Worm (Caenorhabditis elegans) whole organism, late embryonic: ENCODE measurements around the gene fbxa-56.

Experiments
- C08G9.2 ChIP-seq: sonication (generic microtip); optimal IDR thresholded peaks from 2 replicates; lab custom pipeline; 2016; ENCODE audit warnings: mild to moderate bottlenecking, missing genetic modification characterization, moderate library complexity, missing compliant biosample characterization
- C38D4.7 ChIP-seq: fragments of 200-800 bp; sonication (Bioruptor generic); optimal IDR thresholded peaks from 2 replicates; lab custom pipeline; 2018; ENCODE audit warnings: mild to moderate bottlenecking, missing genetic modification characterization, moderate library complexity, missing compliant biosample characterization
- F13H6.1 ChIP-seq: sonication (generic microtip); optimal IDR thresholded peaks from 2 replicates; lab custom pipeline; 2016; ENCODE audit warnings: missing genetic modification characterization, missing compliant biosample characterization
- K02D7.2 ChIP-seq: sonication (generic microtip); optimal IDR thresholded peaks from 2 replicates; lab custom pipeline; 2017; ENCODE audit warnings: mild to moderate bottlenecking, missing genetic modification characterization, missing compliant biosample characterization
- T23F11.4 ChIP-seq: fragments of 200-800 bp; sonication (Bioruptor generic); optimal IDR thresholded peaks from 2 replicates; lab custom pipeline; 2018; ENCODE audit warnings: mild to moderate bottlenecking, missing genetic modification characterization, missing compliant biosample characterization
- ahr-1 ChIP-seq: sonication (generic microtip); optimal IDR thresholded peaks from 2 replicates; lab custom pipeline; 2016; ENCODE audit warnings: missing genetic modification characterization, missing compliant biosample characterization
- ama-1 ChIP-seq: fragments of 150-350 bp; optimal IDR thresholded peaks from 2 replicates; lab custom pipeline; 2014
- ceh-14 ChIP-seq: sonication (generic microtip); optimal IDR thresholded peaks from 2 replicates; lab custom pipeline; 2016; ENCODE audit warnings: missing genotype, missing genetic modification characterization, missing compliant biosample characterization
- ceh-18 ChIP-seq: sonication (generic microtip); optimal IDR thresholded peaks from 2 replicates; lab custom pipeline; 2016; ENCODE audit warnings: missing genetic modification characterization, missing compliant biosample characterization
- ceh-19 ChIP-seq: fragments of 200-800 bp; sonication (Bioruptor generic); optimal IDR thresholded peaks from 2 replicates; lab custom pipeline; 2018; ENCODE audit warnings: mild to moderate bottlenecking, missing genetic modification characterization, missing compliant biosample characterization
- ceh-2 ChIP-seq: sonication (generic microtip); optimal IDR thresholded peaks from 2 replicates; lab custom pipeline; 2016; ENCODE audit warnings: missing genotype, missing genetic modification characterization, missing compliant biosample characterization
- ceh-22 ChIP-seq: sonication (generic microtip); optimal IDR thresholded peaks from 2 replicates; lab custom pipeline; 2017; ENCODE audit warnings: missing biosample characterization, missing genetic modification characterization
- ceh-24 ChIP-seq: sonication (generic microtip); optimal IDR thresholded peaks from 2 replicates; lab custom pipeline; 2016; ENCODE audit warnings: mild to moderate bottlenecking, missing genetic modification characterization, missing compliant biosample characterization
- ceh-30 ChIP-seq: fragments of 150-350 bp; optimal IDR thresholded peaks from 2 replicates; lab custom pipeline; 2014; ENCODE audit warnings: missing biosample characterization, missing genetic modification characterization
- ceh-31 ChIP-seq: sonication (generic microtip); optimal IDR thresholded peaks from 2 replicates; lab custom pipeline; 2016; ENCODE audit warnings: missing genetic modification characterization, missing compliant biosample characterization
- ceh-34 ChIP-seq: sonication (generic microtip); optimal IDR thresholded peaks from 2 replicates; lab custom pipeline; 2016; ENCODE audit warnings: mild to moderate bottlenecking, missing genetic modification characterization, missing compliant biosample characterization
- ceh-45 ChIP-seq: fragments of 200-800 bp; sonication (Bioruptor generic); IDR thresholded peaks from 2 replicates; pipeline ENCODE4 v1.3.6; 2022; ENCODE audit warnings: missing genetic modification reagents, missing genetic modification characterization, missing compliant biosample characterization
- dmd-4 ChIP-seq: sonication (generic microtip); optimal IDR thresholded peaks from 2 replicates; lab custom pipeline; 2016; ENCODE audit warnings: borderline replicate concordance, missing genetic modification characterization, missing compliant biosample characterization
- dve-1 ChIP-seq: sonication (generic microtip); optimal IDR thresholded peaks from 2 replicates; lab custom pipeline; 2017; ENCODE audit warnings: antibody characterized with exemption, mild to moderate bottlenecking, missing genetic modification characterization, missing compliant biosample characterization
- elt-2 ChIP-seq: sonication (generic microtip); optimal IDR thresholded peaks from 2 replicates; lab custom pipeline; 2016; ENCODE audit warnings: missing genetic modification reagents, missing genetic modification characterization, missing compliant biosample characterization
- ets-4 ChIP-seq: sonication (generic microtip); optimal IDR thresholded peaks from 2 replicates; lab custom pipeline; 2016; ENCODE audit warnings: missing genetic modification characterization, missing compliant biosample characterization
- eyg-1 ChIP-seq: sonication (generic microtip); optimal IDR thresholded peaks from 2 replicates; lab custom pipeline; 2016; ENCODE audit warnings: missing genotype, missing genetic modification characterization, missing compliant biosample characterization
- fkh-10 ChIP-seq: fragments of 150-350 bp; optimal IDR thresholded peaks from 2 replicates; lab custom pipeline; 2014; ENCODE audit warnings: missing biosample characterization, missing genetic modification reagents, missing genetic modification characterization
- fkh-6 ChIP-seq: sonication (generic microtip); optimal IDR thresholded peaks from 2 replicates; lab custom pipeline; 2016; ENCODE audit warnings: missing genetic modification characterization, missing compliant biosample characterization
- gmeb-2 ChIP-seq: sonication (generic microtip); optimal IDR thresholded peaks from 2 replicates; lab custom pipeline; 2016; ENCODE audit warnings: missing genetic modification characterization, inconsistent platforms, missing compliant biosample characterization
- hlh-13 ChIP-seq: fragments of 200-800 bp; sonication (Bioruptor generic); optimal IDR thresholded peaks from 2 replicates; lab custom pipeline; 2018; ENCODE audit warnings: mild to moderate bottlenecking, missing genetic modification characterization, missing compliant biosample characterization
- hlh-30 ChIP-seq: sonication (generic microtip); optimal IDR thresholded peaks from 2 replicates; lab custom pipeline; 2017; ENCODE audit warnings: antibody characterized with exemption, missing genetic modification characterization, missing compliant biosample characterization; ENCODE audit not compliant: insufficient read depth
- hlh-6 ChIP-seq: sonication (generic microtip); optimal IDR thresholded peaks from 2 replicates; lab custom pipeline; 2016; ENCODE audit warnings: missing genotype, missing genetic modification characterization, missing compliant biosample characterization
- hlh-8 ChIP-seq: sonication (generic microtip); optimal IDR thresholded peaks from 2 replicates; lab custom pipeline; 2016; ENCODE audit warnings: missing genotype, missing genetic modification characterization, missing compliant biosample characterization
- lim-6 ChIP-seq: sonication (generic microtip); optimal IDR thresholded peaks from 2 replicates; lab custom pipeline; 2016; ENCODE audit warnings: missing genetic modification characterization, missing compliant biosample characterization
- madf-2 ChIP-seq: sonication (generic microtip); optimal IDR thresholded peaks from 2 replicates; lab custom pipeline; 2017; ENCODE audit warnings: missing genetic modification characterization, missing compliant biosample characterization
- mec-3 ChIP-seq: sonication (generic microtip); optimal IDR thresholded peaks from 2 replicates; lab custom pipeline; 2016; ENCODE audit warnings: borderline replicate concordance, missing genetic modification characterization, missing compliant biosample characterization
- nhr-11 ChIP-seq: fragments of 150-350 bp; optimal IDR thresholded peaks from 2 replicates; lab custom pipeline; 2014; ENCODE audit warnings: missing biosample characterization, missing genetic modification characterization
- nhr-232 ChIP-seq: sonication (generic microtip); optimal IDR thresholded peaks from 2 replicates; lab custom pipeline; 2016; ENCODE audit warnings: missing genetic modification characterization, missing compliant biosample characterization
- pag-3 ChIP-seq: sonication (generic microtip); optimal IDR thresholded peaks from 2 replicates; lab custom pipeline; 2016; ENCODE audit warnings: missing compliant biosample characterization, missing genetic modification characterization, borderline replicate concordance
- pax-1 ChIP-seq: fragments of 150-350 bp; optimal IDR thresholded peaks from 2 replicates; lab custom pipeline; 2014; ENCODE audit warnings: missing biosample characterization, missing genetic modification characterization
- pha-2 ChIP-seq: sonication (generic microtip); optimal IDR thresholded peaks from 2 replicates; lab custom pipeline; 2017; ENCODE audit warnings: mild to moderate bottlenecking, missing genetic modification characterization, missing compliant biosample characterization
- rnt-1 ChIP-seq: sonication (generic microtip); optimal IDR thresholded peaks from 2 replicates; lab custom pipeline; 2016; ENCODE audit warnings: missing genetic modification characterization, missing compliant biosample characterization
- sox-2 ChIP-seq: fragments of 200-800 bp; sonication (Bioruptor generic); IDR thresholded peaks from 2 replicates; pipeline ENCODE4 v1.3.6; 2022; ENCODE audit warnings: missing genetic modification reagents, missing genetic modification characterization, missing compliant biosample characterization
- sox-4 ChIP-seq: sonication (generic microtip); optimal IDR thresholded peaks from 2 replicates; lab custom pipeline; 2017; ENCODE audit warnings: mild to moderate bottlenecking, missing genetic modification characterization, inconsistent platforms, missing compliant biosample characterization
- syd-9 ChIP-seq: sonication (generic microtip); optimal IDR thresholded peaks from 2 replicates; lab custom pipeline; 2016; ENCODE audit warnings: mild to moderate bottlenecking, missing genetic modification characterization, moderate library complexity, missing compliant biosample characterization
- tbx-2 ChIP-seq: sonication (generic microtip); optimal IDR thresholded peaks from 2 replicates; lab custom pipeline; 2016; ENCODE audit warnings: missing genetic modification characterization, missing compliant biosample characterization
- unc-55 ChIP-seq: sonication (generic microtip); optimal IDR thresholded peaks from 2 replicates; lab custom pipeline; 2017; ENCODE audit warnings: missing biosample characterization, missing genetic modification reagents, missing genetic modification characterization
- unc-86 ChIP-seq: sonication (generic microtip); optimal IDR thresholded peaks from 2 replicates; lab custom pipeline; 2016; ENCODE audit warnings: missing genetic modification characterization, missing compliant biosample characterization
- ztf-16 ChIP-seq: sonication (generic microtip); optimal IDR thresholded peaks from 2 replicates; lab custom pipeline; 2017; ENCODE audit warnings: missing genetic modification characterization, missing compliant biosample characterization

fbxa-56 gene

DNA sequence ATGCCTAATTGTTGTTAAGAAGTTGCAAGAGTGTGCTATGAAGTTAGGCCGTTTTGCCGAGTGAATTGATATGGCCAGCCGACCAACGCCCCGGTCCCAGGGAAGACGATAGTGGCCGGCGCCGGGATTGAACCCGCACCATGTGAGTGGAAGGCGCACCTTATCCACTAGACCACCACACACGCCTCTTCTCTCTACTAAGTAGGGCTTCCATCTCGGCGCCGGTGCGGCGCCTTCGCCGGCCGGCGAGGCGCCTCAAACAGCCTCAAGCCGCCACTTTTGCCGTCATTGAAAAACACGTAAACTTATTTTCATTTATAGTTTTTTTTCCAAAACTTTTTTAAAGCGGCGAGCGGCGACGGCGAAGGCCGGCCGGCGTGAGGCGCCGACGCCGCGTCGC, 41.0 kb upstream of the fbxa-56 start:
- TF ChIP-seq ztf-16 (no peak), lim-6 (tag; lab: Kevin White, UChicago) (no peak), pax-1 (tag; lab: Kevin White, UChicago) (no peak), ama-1 (no peak), F13H6.1 (tag; lab: Kevin White, UChicago) (no peak), T23F11.4 (no peak), syd-9 (tag; lab: Kevin White, UChicago) (no peak), ceh-19 (GFP tag; lab: Kevin White, UChicago) (no peak), madf-2 (tag; lab: Kevin White, UChicago) (no peak), sox-2 (GFP tag; lab: Robert Waterston, UW) (no peak), nhr-232 (tag; lab: Kevin White, UChicago) (no peak), ceh-2 (tag; lab: Kevin White, UChicago) (no peak), dmd-4 (tag; lab: Kevin White, UChicago) (no peak), K02D7.2 (no peak), ets-4 (tag; lab: Kevin White, UChicago) (no peak), pha-2 (tag; lab: Kevin White, UChicago) (no peak), rnt-1 (tag; lab: Kevin White, UChicago) (no peak), ceh-31 (no peak)

- TF ChIP-seq mec-3: peak; percentile 27
- no peak for TF ChIP-seq pax-1 (tag; lab: Kevin White, UChicago)
Measured at ce11 chrIII:970928-971327, 33.1 kb upstream of the fbxa-56 start.

- TF ChIP-seq ceh-24 (tag; lab: Kevin White, UChicago) (no peak), C08G9.2 (no peak), ceh-45 (no peak), K02D7.2 (no peak), nhr-11 (tag; lab: Kevin White, UChicago) (no peak), gmeb-2 (no peak), sox-2 (GFP tag; lab: Robert Waterston, UW) (no peak), hlh-8 (tag; lab: Kevin White, UChicago) (no peak), ceh-30 (no peak), elt-2 (no peak), unc-55 (GFP tag; lab: Kevin White, UChicago) (no peak), eyg-1 (tag; lab: Kevin White, UChicago) (no peak), unc-86 (tag; lab: Kevin White, UChicago) (no peak), fkh-10 (GFP tag; lab: Kevin White, UChicago) (no peak), hlh-30 (tag; lab: Kevin White, UChicago) (no peak), ahr-1 (tag; lab: Kevin White, UChicago) (no peak), sox-4 (tag; lab: Kevin White, UChicago) (no peak), ceh-18 (tag; lab: Kevin White, UChicago) (no peak), dmd-4 (tag; lab: Kevin White, UChicago) (no peak), ets-4 (tag; lab: Kevin White, UChicago) (no peak)
- TF ChIP-seq, all 69 proteins: peak for 0
Measured at ce11 chrIII:966259-966658, 28.4 kb upstream of the fbxa-56 start.

DNA sequence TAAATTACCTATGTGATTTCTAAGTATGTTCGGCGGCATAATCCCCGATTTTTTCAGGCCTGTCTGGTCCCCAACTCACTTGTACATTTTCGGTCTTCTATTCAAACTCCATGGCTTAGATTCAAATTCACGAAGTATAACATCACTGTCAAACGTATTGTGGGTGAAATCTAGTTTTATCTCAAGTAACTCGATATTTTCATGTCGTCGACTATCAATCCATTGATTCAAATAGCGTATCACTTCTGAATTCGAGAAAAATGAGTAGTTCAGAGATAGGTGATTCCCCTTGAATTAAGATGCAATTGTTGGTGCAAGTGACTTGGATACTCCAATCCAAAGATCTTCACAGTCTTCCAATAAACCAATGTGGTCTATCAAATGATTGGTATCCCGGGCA, 26.8 kb upstream of the fbxa-56 start:
- TF ChIP-seq pag-3 (no peak), ceh-34 (no peak), ama-1 (no peak), ahr-1 (tag; lab: Kevin White, UChicago) (no peak), hlh-13 (GFP tag; lab: Kevin White, UChicago) (no peak), gmeb-2 (no peak), fkh-6 (tag; lab: Kevin White, UChicago) (no peak), ceh-2 (tag; lab: Kevin White, UChicago) (no peak), dve-1 (tag; lab: Kevin White, UChicago) (no peak), sox-4 (tag; lab: Kevin White, UChicago) (no peak), ceh-30 (no peak), dmd-4 (tag; lab: Kevin White, UChicago) (no peak), C38D4.7 (GFP tag; lab: Kevin White, UChicago) (no peak), ceh-14 (no peak), ets-4 (tag; lab: Kevin White, UChicago) (no peak), ceh-31 (no peak), tbx-2 (tag; lab: Kevin White, UChicago) (no peak), hlh-6 (tag; lab: Kevin White, UChicago) (no peak), ceh-22 (tag; lab: Kevin White, UChicago) (no peak), ztf-16 (no peak)
- TF ChIP-seq, all 69 proteins: peak for 0
